Fruit fly (Drosophila melanogaster) S2 (cell line): ENCODE results near the gene mEFTs.
A peak's percentile ranks its signal among the peaks of the same experiment; 100 is the strongest.

ENCODE experiments used
- CG8478 ChIP-seq: fragments of >200 bp; optimal IDR thresholded peaks from 2 replicates; lab custom pipeline; 2018
- CTCF ChIP-seq, 2 experiments: fragments of >200 bp; optimal IDR thresholded peaks; 2 replicates each; lab custom pipeline; 2018

mEFTs gene

DNA sequence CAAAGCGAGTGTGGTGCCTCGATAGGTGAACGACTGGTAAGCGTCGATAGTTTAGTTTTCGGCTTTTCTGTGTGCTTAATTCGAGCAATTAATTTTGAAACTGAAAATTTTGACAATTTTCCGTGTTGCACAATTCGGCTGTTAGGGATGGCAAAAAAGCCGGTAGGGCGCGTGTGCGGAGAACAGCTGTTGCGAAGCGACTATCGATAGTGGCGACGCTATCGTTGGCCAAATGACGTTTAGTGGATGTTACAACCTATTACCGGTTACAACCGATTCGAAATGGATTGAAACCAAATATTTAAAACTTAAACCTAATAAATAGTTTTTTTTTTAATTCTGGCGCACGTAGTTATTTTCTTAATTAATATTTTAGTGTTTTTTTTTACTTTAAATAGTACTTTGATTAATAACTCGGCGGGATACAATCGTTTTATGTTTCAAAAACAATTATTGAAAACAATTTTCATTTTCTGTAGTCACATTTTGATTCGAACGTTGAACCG lies at the start of gene mEFTs, which contains the start of gene Dhc36C:
mEFTs (minus strand) TSS at position 161 of the 506 bp plus-strand sequence.
Dhc36C (plus strand) TSS at position 456 of the 506 bp plus-strand sequence.
- TF ChIP-seq CTCF (optimal IDR thresholded peaks at IDR 0.05; lab: Kevin White, UChicago) (peak; percentile 37 to 57), CG8478 (lab: Kevin White, UChicago) (no peak)

DNA sequence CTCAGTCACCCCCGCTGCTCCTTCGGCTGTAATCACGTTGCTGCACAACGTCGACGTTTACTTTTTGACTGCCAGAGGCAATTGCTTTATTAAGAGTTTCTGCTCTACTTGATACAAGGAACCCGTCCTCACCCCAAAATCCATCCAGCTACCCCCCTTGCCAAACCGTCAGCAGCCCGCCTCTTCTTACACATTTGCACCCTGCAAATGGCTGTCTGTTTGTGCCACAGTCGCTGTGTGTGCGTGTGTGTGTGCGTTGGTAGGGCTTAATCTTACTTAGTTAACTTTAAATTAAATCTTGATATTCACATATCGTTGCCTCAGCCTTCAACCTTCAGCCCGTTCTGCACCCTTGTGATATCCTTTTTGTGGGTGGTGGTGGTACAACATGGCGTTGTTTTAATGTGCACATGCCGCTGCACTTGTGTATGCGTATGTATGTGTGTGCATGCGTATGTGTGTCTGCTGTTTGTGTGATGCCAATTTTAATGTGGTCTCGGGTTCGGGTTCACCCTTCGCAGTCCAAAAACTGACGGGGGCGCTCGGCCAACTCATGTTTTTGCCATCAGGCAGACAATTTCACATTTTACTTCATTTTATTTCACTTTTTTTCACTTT lies 41.9 kb upstream of the mEFTs start:
- TF ChIP-seq CTCF (optimal IDR thresholded peaks at IDR 0.05; lab: Kevin White, UChicago) (no peak), CG8478 (lab: Kevin White, UChicago) (no peak)

DNA sequence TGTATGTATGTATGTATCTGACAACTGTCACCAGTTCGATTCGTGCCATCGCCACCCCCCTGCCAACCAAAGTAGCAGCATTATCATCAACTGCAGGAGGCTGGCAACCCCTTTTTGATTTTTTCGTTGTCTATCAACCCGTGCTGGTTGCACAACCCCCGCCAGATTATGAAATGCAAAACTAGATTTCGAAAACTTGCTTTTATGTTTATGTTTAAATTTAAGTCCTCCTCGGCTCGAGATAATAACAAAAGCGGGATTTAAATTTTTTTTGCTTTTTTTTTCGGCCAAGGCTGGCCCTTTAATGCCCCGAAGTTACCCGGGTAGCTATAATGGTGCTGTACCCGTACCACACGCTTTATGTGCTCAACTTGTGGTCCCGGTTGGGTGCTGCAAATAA lies 40.2 kb upstream of the mEFTs start:
- no peak for TF ChIP-seq CTCF (optimal IDR thresholded peaks at IDR 0.05; lab: Kevin White, UChicago)
- no peak for TF ChIP-seq CG8478 (lab: Kevin White, UChicago)

DNA sequence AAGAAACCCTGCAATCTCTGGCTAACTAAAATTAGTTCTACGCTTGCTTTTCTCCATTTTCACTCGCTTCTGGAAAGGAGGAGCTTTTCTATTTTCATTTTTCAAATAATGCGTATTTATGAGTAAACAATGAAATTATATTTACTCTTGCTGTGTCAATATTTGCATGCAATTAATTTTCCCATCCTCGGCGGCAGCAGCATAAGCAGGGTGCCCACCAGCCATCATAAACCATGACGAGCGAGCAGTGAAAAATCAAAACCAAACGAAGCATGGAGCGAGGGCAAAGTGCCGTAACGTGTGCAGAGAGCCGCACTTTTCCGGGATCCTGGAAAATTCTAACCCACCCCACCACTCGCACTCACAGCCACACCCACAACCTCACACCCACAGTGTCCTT lies 32.9 kb upstream of the mEFTs start:
- TF ChIP-seq CTCF (optimal IDR thresholded peaks at IDR 0.05; lab: Kevin White, UChicago) (no peak), CG8478 (lab: Kevin White, UChicago) (no peak)

DNA sequence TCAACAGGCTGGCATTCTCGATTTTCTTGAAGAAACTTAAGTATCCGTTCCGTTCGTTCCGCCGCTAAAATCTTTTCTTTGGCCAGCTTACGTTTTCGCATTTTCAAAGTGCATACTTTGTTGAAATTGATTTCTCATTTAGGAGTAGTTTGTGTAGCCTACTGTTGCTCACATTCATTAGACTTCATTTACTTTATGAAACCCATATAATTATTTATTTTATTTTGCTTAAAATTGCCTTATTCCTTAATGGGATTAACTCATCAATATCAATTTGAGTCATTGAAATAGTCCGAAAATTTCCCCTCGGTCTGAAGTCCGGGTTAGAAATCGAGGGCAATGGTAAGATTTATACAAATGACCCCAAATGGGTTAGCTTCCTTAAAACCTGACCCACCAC lies 31.2 kb upstream of the mEFTs start, which contains the start of gene CG15145:
CG15145 (minus strand) TSS at position 101 of the 400 bp plus-strand sequence.
- TF ChIP-seq CTCF (optimal IDR thresholded peaks at IDR 0.05; lab: Kevin White, UChicago) = no peak
- no peak for TF ChIP-seq CG8478 (lab: Kevin White, UChicago)

DNA sequence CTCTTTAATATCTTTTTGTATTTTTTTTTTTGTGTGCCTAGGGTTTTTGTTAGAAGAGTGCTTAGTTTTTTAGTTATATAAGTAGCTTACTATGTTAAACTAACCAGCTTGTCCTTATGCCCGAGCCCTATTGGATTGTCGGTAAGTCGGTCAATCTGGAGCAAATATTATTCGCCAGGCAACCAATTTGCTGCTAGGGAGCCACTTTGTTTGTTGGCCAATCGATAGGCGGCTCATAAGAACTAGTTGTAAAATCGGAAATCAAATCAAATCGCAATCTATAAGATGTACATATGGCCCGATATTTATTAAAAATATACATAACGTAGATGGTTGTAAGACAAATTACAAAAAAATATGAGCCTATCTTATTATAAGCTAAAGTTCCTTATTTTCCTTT lies 28.1 kb upstream of the mEFTs start, which contains the start of gene CG15144:
CG15144 (minus strand) TSS at position 101 of the 400 bp plus-strand sequence.
- TF ChIP-seq CTCF (optimal IDR thresholded peaks at IDR 0.05; lab: Kevin White, UChicago) (no peak), CG8478 (lab: Kevin White, UChicago) (no peak)

DNA sequence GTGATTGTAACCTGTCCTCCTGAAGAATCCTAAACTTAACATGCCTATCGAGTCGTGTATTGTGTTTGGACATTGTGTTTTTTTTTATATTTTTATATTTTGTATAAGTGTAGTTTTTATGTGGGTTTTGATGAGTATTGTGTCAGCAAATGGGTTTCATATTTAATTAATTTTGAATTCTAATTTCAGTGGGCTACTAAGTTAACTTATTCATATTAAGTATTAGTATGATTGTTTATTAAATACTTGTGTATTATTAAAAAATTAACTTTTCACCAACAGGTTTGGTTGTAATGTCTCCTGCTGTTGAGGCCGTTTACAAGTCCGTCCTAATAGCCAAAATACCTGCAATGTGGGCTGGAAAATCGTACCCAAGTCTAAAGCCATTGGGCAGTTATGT lies 23.5 kb upstream of the mEFTs start, which contains the start of gene CG15143:
CG15143 (minus strand) TSS at position 101 of the 400 bp plus-strand sequence.
- TF ChIP-seq CTCF (optimal IDR thresholded peaks at IDR 0.05; lab: Kevin White, UChicago) (no peak), CG8478 (lab: Kevin White, UChicago) (no peak)

DNA sequence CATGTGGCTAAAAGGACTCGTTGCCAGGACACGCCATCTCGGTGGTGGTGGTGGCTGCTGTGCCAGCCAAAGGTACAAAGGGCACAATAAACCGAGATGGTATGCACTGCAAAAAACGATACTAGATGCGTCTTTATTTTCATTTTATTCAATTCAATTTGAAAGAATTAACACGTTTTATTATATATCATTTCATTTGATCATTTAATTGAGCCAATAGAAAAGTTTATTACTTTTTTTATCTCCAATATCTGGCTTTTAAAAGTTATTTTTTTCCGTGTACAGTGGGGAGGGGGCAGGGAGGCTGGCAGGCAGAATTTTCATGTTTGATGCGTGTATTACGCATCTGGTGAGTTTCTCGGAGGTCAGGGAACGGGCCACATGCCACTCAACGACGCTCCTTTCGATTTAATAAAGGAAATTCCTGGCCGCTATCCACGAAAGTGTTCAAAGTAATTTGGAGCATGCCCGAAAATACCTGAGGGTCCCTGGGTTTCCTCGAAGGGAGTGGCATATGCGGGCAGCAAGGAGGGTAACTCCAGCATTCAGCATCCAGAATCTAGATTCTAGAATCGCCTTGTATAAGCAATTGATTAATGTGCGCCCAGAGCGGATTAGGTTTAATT lies 13.3 kb upstream of the mEFTs start:
- no peak for TF ChIP-seq CG8478 (lab: Kevin White, UChicago)
- no peak for TF ChIP-seq CTCF (optimal IDR thresholded peaks at IDR 0.05; lab: Kevin White, UChicago)

DNA sequence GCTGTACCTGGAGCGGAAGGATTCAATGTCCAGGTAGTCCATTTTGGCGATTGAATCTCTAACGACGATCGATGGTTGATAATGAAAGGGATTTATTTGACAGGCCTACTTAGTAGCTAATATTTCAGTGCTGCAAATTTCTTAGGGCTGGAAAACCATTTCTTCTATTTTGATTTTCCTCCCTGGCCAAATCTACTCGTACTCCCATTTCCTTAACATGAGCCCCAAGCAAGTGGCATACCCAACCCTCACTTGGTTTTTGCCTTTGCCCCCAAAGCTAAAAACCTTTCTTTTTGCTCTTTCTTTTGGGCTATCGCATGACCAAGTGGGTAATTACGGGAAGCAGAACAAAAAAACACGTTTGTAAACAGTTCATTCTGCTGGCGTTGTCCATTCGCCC lies 2.2 kb downstream of the mEFTs start, which contains the start of gene CG15142:
CG15142 (minus strand) TSS at position 101 of the 400 bp plus-strand sequence.
- TF ChIP-seq CTCF (optimal IDR thresholded peaks at IDR 0.05; lab: Kevin White, UChicago) = no peak
- TF ChIP-seq CG8478 (lab: Kevin White, UChicago) = no peak

DNA sequence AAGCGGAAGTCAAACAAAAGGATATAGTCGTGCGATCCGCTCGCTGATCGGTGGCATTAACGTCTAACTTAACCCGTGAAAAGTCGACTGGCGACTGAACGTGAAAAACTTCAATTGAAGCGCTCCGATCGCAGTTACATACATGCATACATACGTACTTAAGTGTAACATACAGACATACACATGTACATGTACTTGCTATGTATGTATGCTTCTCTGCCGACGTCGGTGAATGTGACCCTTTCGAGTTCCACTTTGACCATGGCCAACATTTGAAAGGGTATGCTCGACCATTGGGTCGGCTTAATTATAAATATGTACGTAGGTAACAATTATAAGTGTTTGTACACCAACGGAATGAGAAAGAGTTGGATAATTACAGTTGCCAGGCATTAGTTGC lies 3.8 kb downstream of the mEFTs start, which contains the start of gene qua:
qua (minus strand) TSS at position 101 of the 400 bp plus-strand sequence.
- TF ChIP-seq CG8478 (lab: Kevin White, UChicago) (no peak), CTCF (optimal IDR thresholded peaks at IDR 0.05; lab: Kevin White, UChicago) (no peak)

DNA sequence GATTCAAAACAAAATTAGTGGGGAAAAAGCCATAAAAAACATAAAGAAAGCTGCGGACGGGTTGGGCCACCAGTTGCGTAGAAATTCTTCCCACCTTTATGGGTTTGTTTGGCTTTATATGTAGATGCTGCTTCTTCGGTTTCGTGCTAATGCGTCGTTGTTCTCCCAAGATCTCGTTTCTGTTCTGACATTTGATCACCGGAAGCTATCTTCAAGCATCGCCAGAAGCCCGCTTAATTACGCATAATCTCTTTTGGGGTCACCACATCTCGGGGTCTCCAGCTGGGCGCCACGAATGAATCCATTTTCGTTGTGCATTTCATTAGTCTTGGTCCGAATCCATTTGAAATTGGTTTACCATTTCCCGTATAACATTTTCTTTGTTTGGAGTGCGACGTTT lies 5.1 kb downstream of the mEFTs start:
- TF ChIP-seq CG8478 (lab: Kevin White, UChicago) = no peak
- no peak for TF ChIP-seq CTCF (optimal IDR thresholded peaks at IDR 0.05; lab: Kevin White, UChicago)

DNA sequence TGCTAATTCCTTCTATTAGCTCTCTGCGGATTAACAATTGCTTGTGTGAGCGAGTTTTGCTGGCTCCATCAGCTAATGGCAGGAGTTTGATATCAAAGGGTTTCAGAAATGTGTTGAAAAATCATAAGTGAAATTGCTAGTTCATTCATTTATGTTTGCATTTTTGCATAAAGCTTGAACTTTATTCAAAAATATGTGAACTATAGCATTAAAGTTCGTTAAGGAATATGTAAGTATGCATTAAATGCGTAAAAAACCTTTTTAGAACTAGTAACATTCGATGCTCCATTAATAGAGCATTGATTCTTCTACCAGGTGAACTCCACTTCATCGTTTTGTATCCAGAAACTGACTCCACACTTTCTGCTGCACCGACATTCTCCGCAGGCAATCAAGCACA lies 8.2 kb downstream of the mEFTs start:
- no peak for TF ChIP-seq CTCF (optimal IDR thresholded peaks at IDR 0.05; lab: Kevin White, UChicago)
- TF ChIP-seq CG8478 (lab: Kevin White, UChicago) = no peak

DNA sequence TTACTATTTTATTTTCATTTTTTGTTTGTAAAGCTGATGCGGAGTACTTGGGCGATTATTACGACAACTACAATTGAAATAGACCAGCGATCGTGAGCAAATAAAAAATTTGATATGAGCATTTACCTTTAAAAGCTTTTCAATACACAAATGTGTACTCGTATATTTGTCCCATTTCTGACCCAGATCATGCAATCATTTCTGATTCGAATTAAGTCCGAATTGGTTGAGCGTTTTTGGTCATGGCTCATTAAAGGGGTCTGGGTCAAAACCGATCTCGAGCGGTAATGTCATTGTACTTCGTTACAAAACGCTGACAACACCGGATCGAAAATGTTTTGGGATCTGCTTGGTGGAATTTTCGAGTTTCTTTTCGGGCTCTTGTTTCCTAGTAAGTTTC lies 14.6 kb downstream of the mEFTs start, which contains the start of gene CG43220:
CG43220 (plus strand) TSS at position 301 of the 400 bp plus-strand sequence.
- TF ChIP-seq CTCF (optimal IDR thresholded peaks at IDR 0.05; lab: Kevin White, UChicago) (no peak), CG8478 (lab: Kevin White, UChicago) (no peak)

DNA sequence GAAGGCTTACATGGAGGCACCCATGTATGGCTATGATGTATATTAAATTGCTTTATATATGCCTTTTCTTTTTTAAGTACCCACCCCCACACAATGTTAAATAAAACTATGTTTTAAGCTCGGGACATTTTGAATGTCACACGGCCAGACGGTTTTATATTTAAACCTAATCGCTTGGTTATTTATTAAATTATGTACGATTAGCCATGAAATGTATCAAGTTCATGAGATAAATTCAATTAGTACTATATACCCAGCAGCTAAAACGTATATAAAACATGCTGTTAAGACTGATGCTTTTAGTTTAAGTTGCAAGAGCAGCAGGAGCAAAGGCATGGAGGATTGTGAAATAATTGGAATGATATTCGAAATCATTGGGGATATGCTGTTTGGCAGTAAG lies 15.4 kb downstream of the mEFTs start, which contains the start of the genes CG43221 and CG43645:
CG43221 (plus strand) TSS at position 301 of the 400 bp plus-strand sequence.
CG43645 (plus strand) TSS at position 301 of the 400 bp plus-strand sequence.
- TF ChIP-seq CTCF (optimal IDR thresholded peaks at IDR 0.05; lab: Kevin White, UChicago) (no peak), CG8478 (lab: Kevin White, UChicago) (no peak)

DNA sequence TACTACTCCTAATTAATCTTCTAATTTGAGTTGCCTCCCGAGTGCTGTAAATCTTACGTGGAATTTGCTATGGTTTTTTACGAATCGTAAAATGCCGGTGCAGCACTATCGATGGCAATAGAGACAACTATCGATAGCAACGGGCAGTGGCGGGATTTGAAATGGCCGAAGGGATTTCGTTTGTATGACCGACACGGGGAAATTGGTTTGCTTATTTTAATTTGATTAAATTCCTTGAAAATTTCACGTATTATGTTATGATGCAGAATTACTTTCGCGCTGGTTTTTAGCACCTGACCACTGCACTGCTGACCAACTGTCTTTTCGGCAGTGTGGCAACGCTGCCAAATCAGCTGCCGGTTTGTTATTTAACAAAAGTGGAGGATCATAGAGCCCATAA lies 16.7 kb downstream of the mEFTs start, which contains the start of the genes GCS2beta and CG5131:
GCS2beta (minus strand) TSS at position 134 of the 400 bp plus-strand sequence.
CG5131 (plus strand) TSS at position 328 of the 400 bp plus-strand sequence.
- TF ChIP-seq CG8478 (lab: Kevin White, UChicago) (no peak), CTCF (optimal IDR thresholded peaks at IDR 0.05; lab: Kevin White, UChicago) (peak in 1 of 2 experiments; percentile 18)
